Fruit fly (Drosophila melanogaster) whole organism, prepupa: ENCODE measurements around the gene CG42847.

Source experiments
- CG11294 ChIP-seq: fragments of 200-800 bp; sonication (Bioruptor generic); IDR thresholded peaks from 2 replicates; pipeline ENCODE4 v1.3.6; 2022; ENCODE audit warnings: missing biosample characterization, missing genetic modification characterization
- CG3032 ChIP-seq: fragments of 200-800 bp; optimal IDR thresholded peaks from 2 replicates; lab custom pipeline; 2019; ENCODE audit warnings: missing biosample characterization, mild to moderate bottlenecking, missing genetic modification characterization, moderate library complexity
- CG6276 ChIP-seq: fragments of 200-800 bp; sonication (Bioruptor generic); optimal IDR thresholded peaks from 2 replicates; lab custom pipeline; 2017; ENCODE audit warnings: missing biosample characterization, mild to moderate bottlenecking, missing genetic modification characterization
- CG6854 ChIP-seq: fragments of 200-800 bp; sonication (Bioruptor generic); optimal IDR thresholded peaks from 2 replicates; lab custom pipeline; 2017; ENCODE audit warnings: missing biosample characterization, mild to moderate bottlenecking, missing genetic modification characterization
- Hr39 ChIP-seq: fragments of 200-800 bp; sonication (Bioruptor generic); optimal IDR thresholded peaks from 2 replicates; lab custom pipeline; 2016; ENCODE audit warnings: missing biosample characterization, missing genetic modification characterization
- Lpt ChIP-seq: fragments of 200-800 bp; sonication (Bioruptor generic); optimal IDR thresholded peaks from 3 replicates; lab custom pipeline; 2016; ENCODE audit warnings: missing biosample characterization, missing genetic modification characterization
- OdsH ChIP-seq: fragments of 200-800 bp; sonication (Bioruptor generic); optimal IDR thresholded peaks from 3 replicates; lab custom pipeline; 2016; ENCODE audit warnings: missing biosample characterization, missing genetic modification characterization
- Sox15 ChIP-seq: fragments of 200-800 bp; sonication (Bioruptor generic); optimal IDR thresholded peaks from 3 replicates; lab custom pipeline; 2016; ENCODE audit warnings: missing biosample characterization, missing genetic modification characterization
- achi ChIP-seq: fragments of 200-800 bp; sonication (Bioruptor generic); optimal IDR thresholded peaks from 3 replicates; lab custom pipeline; 2016; ENCODE audit warnings: missing biosample characterization, missing genetic modification characterization
- acj6 ChIP-seq: fragments of 200-800 bp; sonication (Bioruptor generic); optimal IDR thresholded peaks from 3 replicates; lab custom pipeline; 2016; ENCODE audit warnings: missing biosample characterization, missing genetic modification characterization
- salr ChIP-seq, 2 experiments: fragments of 200-800 bp; sonication (Bioruptor generic); optimal IDR thresholded peaks; 3 replicates each; lab custom pipeline; 2016 to 2018; ENCODE audit warnings: missing biosample characterization in 2 of 2, missing genetic modification characterization in 2 of 2, mild to moderate bottlenecking in 1 of 2

dm6 chr2L:9387240-9387672, 40.4 kb upstream of the CG42847 start, which contains the start of gene Aldh:
- TF ChIP-seq achi (GFP tag; lab: Kevin White, UChicago) (peak; percentile 49), CG6276 (GFP tag; lab: Kevin White, UChicago) (peak; percentile 60), CG11294 (peak; percentile 64), acj6 (GFP tag; lab: Kevin White, UChicago) (peak; percentile 69), CG6854 (GFP tag; lab: Kevin White, UChicago) (no peak), Hr39 (GFP tag; lab: Kevin White, UChicago) (no peak), salr (GFP tag; optimal IDR thresholded peaks at IDR 0.05; lab: Kevin White, UChicago) (peak in 1 of 2 experiments; percentile 32), Sox15 (GFP tag; lab: Kevin White, UChicago) (no peak), OdsH (peak; percentile 53), Lpt (GFP tag; lab: Kevin White, UChicago) (no peak), CG3032 (tag; lab: Kevin White, UChicago) (peak; percentile 73)
